Worm (Caenorhabditis elegans) whole organism, young adult: Measurements from ENCODE around the gene F08H9.4.

Experiments
- D2030.7 ChIP-seq: fragments of 200-800 bp; sonication (Bioruptor generic); IDR thresholded peaks from 2 replicates; pipeline ENCODE4 v1.3.6; 2022; ENCODE audit warnings: missing genetic modification reagents, missing genetic modification characterization, missing compliant biosample characterization
- F33H1.4 ChIP-seq: fragments of 200-800 bp; sonication (Bioruptor generic); IDR thresholded peaks from 2 replicates; pipeline ENCODE4 v1.3.6; 2022; ENCODE audit warnings: missing genetic modification reagents, missing genetic modification characterization, missing compliant biosample characterization
- F57A8.1 ChIP-seq: fragments of 200-800 bp; sonication (Bioruptor generic); optimal IDR thresholded peaks from 2 replicates; lab custom pipeline; 2018; ENCODE audit warnings: mild to moderate bottlenecking, missing genetic modification characterization, moderate library complexity, missing compliant biosample characterization
- attf-5 ChIP-seq: fragments of 200-800 bp; sonication (Bioruptor generic); optimal IDR thresholded peaks from 2 replicates; lab custom pipeline; 2018; ENCODE audit warnings: mild to moderate bottlenecking, missing genetic modification characterization, missing compliant biosample characterization
- cebp-2 ChIP-seq: fragments of 200-800 bp; sonication (Bioruptor generic); IDR thresholded peaks from 2 replicates; pipeline ENCODE4 v1.3.6; 2022; ENCODE audit warnings: missing genetic modification characterization, missing compliant biosample characterization
- ceh-58 ChIP-seq: fragments of 200-800 bp; sonication (Bioruptor generic); IDR thresholded peaks from 2 replicates; pipeline ENCODE4 v1.3.6; 2022; ENCODE audit warnings: missing genetic modification characterization, missing compliant biosample characterization
- chd-7 ChIP-seq: sonication (generic microtip); optimal IDR thresholded peaks from 2 replicates; lab custom pipeline; 2016; ENCODE audit warnings: mild to moderate bottlenecking, missing genetic modification characterization, moderate library complexity, missing compliant biosample characterization
- ekl-4 ChIP-seq: fragments of 200-800 bp; sonication (Bioruptor generic); IDR thresholded peaks from 2 replicates; pipeline ENCODE4 v1.3.6; 2022; ENCODE audit warnings: missing genetic modification reagents, missing genetic modification characterization, missing compliant biosample characterization
- hmg-1.2 ChIP-seq: fragments of 200-800 bp; sonication (Bioruptor generic); IDR thresholded peaks from 2 replicates; pipeline ENCODE4 v1.3.6; 2022; ENCODE audit warnings: missing genetic modification reagents, missing genetic modification characterization, missing compliant biosample characterization
- nhr-90 ChIP-seq: sonication (generic microtip); optimal IDR thresholded peaks from 2 replicates; lab custom pipeline; 2016; ENCODE audit warnings: missing genotype, mild to moderate bottlenecking, missing genetic modification characterization, missing compliant biosample characterization
- snpc-4 ChIP-seq, 5 experiments: fragments of 150-350 bp in 1 of 5; sonication (generic microtip) in 4 of 5; optimal IDR thresholded peaks; 2 replicates each; lab custom pipeline; 2014 to 2018; ENCODE audit warnings: missing genetic modification characterization in 5 of 5, missing biosample characterization in 3 of 5, antibody characterized with exemption in 2 of 5, mild to moderate bottlenecking in 2 of 5, missing compliant biosample characterization in 2 of 5, missing genotype in 2 of 5, moderate library complexity in 2 of 5, missing genetic modification reagents in 1 of 5
- unc-130 ChIP-seq: sonication (generic microtip); optimal IDR thresholded peaks from 2 replicates; lab custom pipeline; 2016; ENCODE audit warnings: missing genetic modification reagents, missing genetic modification characterization, missing compliant biosample characterization
- ztf-18 ChIP-seq: sonication (generic microtip); optimal IDR thresholded peaks from 2 replicates; lab custom pipeline; 2016; ENCODE audit warnings: missing genotype, mild to moderate bottlenecking, missing genetic modification characterization, missing compliant biosample characterization

ce11 chrV:14462653-14463052 is 1.6 kb downstream of the F08H9.4 start:
- TF ChIP-seq snpc-4 (GFP tag; optimal IDR thresholded peaks at IDR 0.05; lab: Kevin White, UChicago) (no peak), snpc-4 (tag; optimal IDR thresholded peaks at IDR 0.05; lab: Kevin White, UChicago) (no peak), chd-7 (tag; lab: Kevin White, UChicago) (no peak), attf-5 (GFP tag; lab: Kevin White, UChicago) (no peak), F57A8.1 (GFP tag; lab: Kevin White, UChicago) (no peak), ztf-18 (tag; lab: Kevin White, UChicago) (no peak), ekl-4 (GFP tag; lab: Robert Waterston, UW) (no peak), F33H1.4 (no peak), cebp-2 (GFP tag; lab: Robert Waterston, UW) (no peak), unc-130 (GFP tag; lab: Kevin White, UChicago) (no peak), nhr-90 (tag; lab: Kevin White, UChicago) (no peak), hmg-1.2 (GFP tag; lab: Robert Waterston, UW) (no peak), ceh-58 (GFP tag; lab: Robert Waterston, UW) (no peak), D2030.7 (no peak)
